Fruit fly (Drosophila melanogaster) whole organism, pupa: ENCODE results near the gene CG14958.

Experiments used
- CG10348 ChIP-seq: fragments of 200-800 bp; sonication (Bioruptor generic); IDR thresholded peaks from 2 replicates; pipeline ENCODE4 v1.3.6; 2022; ENCODE audit warnings: missing biosample characterization, missing genetic modification characterization
- CG12605 ChIP-seq: fragments of 200-800 bp; sonication (Bioruptor generic); IDR thresholded peaks from 2 replicates; pipeline ENCODE4 v1.3.6; 2022; ENCODE audit warnings: missing biosample characterization, missing genetic modification characterization
- CG13204 ChIP-seq: fragments of 200-800 bp; sonication (Bioruptor generic); optimal IDR thresholded peaks from 2 replicates; lab custom pipeline; 2018; ENCODE audit warnings: missing biosample characterization, mild to moderate bottlenecking, missing genetic modification characterization, moderate library complexity
- CG14655 ChIP-seq: fragments of 200-800 bp; sonication (Bioruptor generic); optimal IDR thresholded peaks from 3 replicates; lab custom pipeline; 2017; ENCODE audit warnings: mild to moderate bottlenecking, missing biosample characterization, missing genetic modification reagents, missing genetic modification characterization
- CG15710 ChIP-seq: fragments of 200-800 bp; sonication (Bioruptor generic); optimal IDR thresholded peaks from 2 replicates; lab custom pipeline; 2018; ENCODE audit warnings: missing biosample characterization, mild to moderate bottlenecking, missing genetic modification characterization, moderate library complexity
- CG17806 ChIP-seq: fragments of 200-800 bp; sonication (Bioruptor generic); optimal IDR thresholded peaks from 2 replicates; lab custom pipeline; 2018; ENCODE audit warnings: missing biosample characterization, mild to moderate bottlenecking, missing genetic modification characterization, moderate library complexity
- CG32121 ChIP-seq: fragments of 200-800 bp; sonication (Bioruptor generic); IDR thresholded peaks from 2 replicates; pipeline ENCODE4 v1.3.6; 2022; ENCODE audit warnings: missing biosample characterization, missing genetic modification characterization
- CG34367 ChIP-seq: fragments of 200-800 bp; sonication (Bioruptor generic); optimal IDR thresholded peaks from 2 replicates; lab custom pipeline; 2018; ENCODE audit warnings: missing biosample characterization, mild to moderate bottlenecking, missing genetic modification characterization
- CG4496 ChIP-seq: fragments of 200-800 bp; sonication (Bioruptor generic); IDR thresholded peaks from 3 replicates; pipeline ENCODE4 v1.3.6; 2022; ENCODE audit warnings: missing biosample characterization, missing genetic modification characterization
- CG8159 ChIP-seq: fragments of 200-800 bp; sonication (Bioruptor generic); optimal IDR thresholded peaks from 3 replicates; lab custom pipeline; 2018; ENCODE audit warnings: missing biosample characterization, mild to moderate bottlenecking, missing genetic modification characterization, moderate library complexity
- CG8301 ChIP-seq: fragments of 200-800 bp; sonication (Bioruptor generic); optimal IDR thresholded peaks from 2 replicates; lab custom pipeline; 2018; ENCODE audit warnings: missing biosample characterization, mild to moderate bottlenecking, missing genetic modification characterization
- CG9948 ChIP-seq: fragments of 200-800 bp; sonication (Bioruptor generic); optimal IDR thresholded peaks from 2 replicates; lab custom pipeline; 2018; ENCODE audit warnings: missing biosample characterization, mild to moderate bottlenecking, missing genetic modification characterization, moderate library complexity
- D1 ChIP-seq: fragments of 200-800 bp; sonication (Bioruptor generic); optimal IDR thresholded peaks from 2 replicates; lab custom pipeline; 2018; ENCODE audit warnings: missing biosample characterization, mild to moderate bottlenecking, missing genetic modification characterization, moderate library complexity
- EcR ChIP-seq: fragments of 200-800 bp; sonication (Bioruptor generic); optimal IDR thresholded peaks from 3 replicates; lab custom pipeline; 2019; ENCODE audit warnings: missing biosample characterization, missing genetic modification characterization, mild to moderate bottlenecking, moderate library complexity, missing genetic modification reagents
- Ets98B ChIP-seq: fragments of 200-800 bp; sonication (Bioruptor generic); IDR thresholded peaks from 2 replicates; pipeline ENCODE4 v1.3.6; 2022; ENCODE audit warnings: missing biosample characterization, missing genetic modification characterization
- Pif1A ChIP-seq: fragments of 200-800 bp; sonication (Bioruptor generic); optimal IDR thresholded peaks from 3 replicates; lab custom pipeline; 2016; ENCODE audit warnings: missing biosample characterization, missing genetic modification characterization
- Pif1B ChIP-seq: fragments of 200-800 bp; sonication (Bioruptor generic); optimal IDR thresholded peaks from 3 replicates; lab custom pipeline; 2016; ENCODE audit warnings: missing biosample characterization, missing genetic modification characterization
- Snoo ChIP-seq: fragments of 200-800 bp; sonication (Bioruptor generic); optimal IDR thresholded peaks from 3 replicates; lab custom pipeline; 2017; ENCODE audit warnings: missing biosample characterization, mild to moderate bottlenecking, missing genetic modification characterization, inconsistent platforms
- fd96Ca ChIP-seq: fragments of 200-800 bp; sonication (Bioruptor generic); IDR thresholded peaks from 3 replicates; pipeline ENCODE4 v1.3.6; 2022; ENCODE audit warnings: missing biosample characterization, missing genetic modification characterization
- gl ChIP-seq: fragments of 200-800 bp; sonication (Bioruptor generic); optimal IDR thresholded peaks from 2 replicates; lab custom pipeline; 2018; ENCODE audit warnings: missing biosample characterization, mild to moderate bottlenecking, missing genetic modification characterization
- rn ChIP-seq: fragments of 200-800 bp; sonication (Bioruptor generic); IDR thresholded peaks from 2 replicates; pipeline ENCODE4 v1.3.6; 2022; ENCODE audit warnings: missing biosample characterization, missing genetic modification characterization

CG14958 gene

dm6 chr3L:3164951-3165350, 24.8 kb upstream of the CG14958 start, which contains the start of gene CG32280:
TSS of gene CG32280 (plus strand) at chr3L:3165181.
- TF ChIP-seq Ets98B (GFP tag; lab: Robert Waterston, UW) (0 out of 2 replicates have a peak, but pooled peaks have one; percentile 19), CG4496 (0 out of 3 replicates have a peak, but pooled peaks have one; percentile 58), CG8159 (no peak), CG15710 (tag; lab: Kevin White, UChicago) (no peak), CG13204 (GFP tag; lab: Kevin White, UChicago) (no peak), Pif1B (no peak), CG17806 (tag; lab: Kevin White, UChicago) (no peak), CG32121 (GFP tag; lab: Robert Waterston, UW) (0 out of 2 replicates have a peak, but pooled peaks have one; percentile 37), CG9948 (tag; lab: Kevin White, UChicago) (no peak), EcR (no peak), fd96Ca (GFP tag; lab: Robert Waterston, UW) (peak; percentile 34; the same call in 1 of the 3 replicates)
- TF ChIP-seq, all 21 proteins: peak for 4

dm6 chr3L:3165399-3165798, 24.4 kb upstream of the CG14958 start:
- TF ChIP-seq gl (no peak), CG15710 (tag; lab: Kevin White, UChicago) (no peak), EcR (peak; percentile 35), CG14655 (GFP tag; lab: Kevin White, UChicago) (no peak), Snoo (tag; lab: Kevin White, UChicago) (no peak)

- no peak for TF ChIP-seq CG34367
- TF ChIP-seq CG32121 (GFP tag; lab: Robert Waterston, UW) = no peak
- TF ChIP-seq Pif1B = no peak
- TF ChIP-seq EcR = no peak
- no peak for TF ChIP-seq D1 (tag; lab: Kevin White, UChicago)
- no peak for TF ChIP-seq Snoo (tag; lab: Kevin White, UChicago)
- TF ChIP-seq CG8301 (tag; lab: Kevin White, UChicago) = no peak
- TF ChIP-seq Pif1A (GFP tag; lab: Kevin White, UChicago) = no peak
- no peak for TF ChIP-seq CG4496
- no peak for TF ChIP-seq CG13204 (GFP tag; lab: Kevin White, UChicago)
- no peak for TF ChIP-seq Ets98B (GFP tag; lab: Robert Waterston, UW)
- TF ChIP-seq, all 21 proteins: peak for 0
Measured at dm6 chr3L:3166200-3166695, 23.5 kb upstream of the CG14958 start, which contains the start of gene Asciz. TSS of gene Asciz (minus strand) at chr3L:3166250.

- TF ChIP-seq Pif1B = no peak
- TF ChIP-seq CG4496 = no peak
- TF ChIP-seq CG13204 (GFP tag; lab: Kevin White, UChicago) = no peak
- TF ChIP-seq CG17806 (tag; lab: Kevin White, UChicago) = no peak
- no peak for TF ChIP-seq fd96Ca (GFP tag; lab: Robert Waterston, UW)
- no peak for TF ChIP-seq CG8159
- TF ChIP-seq CG8301 (tag; lab: Kevin White, UChicago) = no peak
- no peak for TF ChIP-seq CG32121 (GFP tag; lab: Robert Waterston, UW)
- no peak for TF ChIP-seq rn (GFP tag; lab: Robert Waterston, UW)
- no peak for TF ChIP-seq Ets98B (GFP tag; lab: Robert Waterston, UW)
- TF ChIP-seq CG9948 (tag; lab: Kevin White, UChicago) = no peak
- no peak for TF ChIP-seq Snoo (tag; lab: Kevin White, UChicago)
- TF ChIP-seq CG10348 (GFP tag; lab: Robert Waterston, UW) = no peak
Measured at dm6 chr3L:3169107-3169506, 20.7 kb upstream of the CG14958 start, which contains the start of the genes CG32278 and CG32281. TSS of gene CG32278 (plus strand) at chr3L:3169286. TSS of gene CG32281 (plus strand) at chr3L:3169375.

dm6 chr3L:3172445-3172844, 17.3 kb upstream of the CG14958 start, which contains the start of gene CG14963:
TSS of gene CG14963 (minus strand) at chr3L:3172545.
- TF ChIP-seq rn (GFP tag; lab: Robert Waterston, UW) = no peak
- no peak for TF ChIP-seq CG15710 (tag; lab: Kevin White, UChicago)
- TF ChIP-seq Pif1A (GFP tag; lab: Kevin White, UChicago) = no peak
- TF ChIP-seq CG32121 (GFP tag; lab: Robert Waterston, UW) = no peak
- no peak for TF ChIP-seq CG13204 (GFP tag; lab: Kevin White, UChicago)
- no peak for TF ChIP-seq CG8301 (tag; lab: Kevin White, UChicago)
- no peak for TF ChIP-seq Snoo (tag; lab: Kevin White, UChicago)
- TF ChIP-seq CG14655 (GFP tag; lab: Kevin White, UChicago) = no peak
- TF ChIP-seq CG10348 (GFP tag; lab: Robert Waterston, UW) = no peak
- no peak for TF ChIP-seq CG12605 (GFP tag; lab: Robert Waterston, UW)
- no peak for TF ChIP-seq CG17806 (tag; lab: Kevin White, UChicago)
- TF ChIP-seq fd96Ca (GFP tag; lab: Robert Waterston, UW) = no peak
- TF ChIP-seq CG8159 = no peak
- no peak for TF ChIP-seq CG34367
- no peak for TF ChIP-seq gl
- no peak for TF ChIP-seq CG4496
- TF ChIP-seq CG9948 (tag; lab: Kevin White, UChicago) = no peak
- TF ChIP-seq Ets98B (GFP tag; lab: Robert Waterston, UW) = no peak
- TF ChIP-seq D1 (tag; lab: Kevin White, UChicago) = no peak
- no peak for TF ChIP-seq Pif1B

dm6 chr3L:3177872-3178271, 11.9 kb upstream of the CG14958 start:
- TF ChIP-seq CG10348 (GFP tag; lab: Robert Waterston, UW) (no peak), CG32121 (GFP tag; lab: Robert Waterston, UW) (no peak), CG4496 (no peak)
